Fruit fly (Drosophila melanogaster): Measurements from ENCODE around the gene CG14218.

The CG14218 gene

dm6 chrX:19611226-19611625, 29.4 kb upstream of the CG14218 start, which contains the start of the genes Shawn and Tyler:
Shawn (plus strand) TSS chrX:19611526.
Tyler (plus strand) TSS chrX:19611526.
- TF ChIP-seq sens (GFP tag) (peak; percentile 56), ara (GFP tag; IDR thresholded peaks at IDR 0.05) (0 out of 2 replicates have a peak, but pooled peaks have one; percentile 17), tx (GFP tag; optimal IDR thresholded peaks at IDR 0.05) (no peak)

dm6 chrX:19608042-19608609, 26.3 kb upstream of the CG14218 start:
- TF ChIP-seq amos (GFP tag; IDR thresholded peaks at IDR 0.05; ENCODE audit: partially characterized antibody), result peak; percentile 45; the same call in 1 of the 2 replicates
- no peak for TF ChIP-seq salm (tag; optimal IDR thresholded peaks at IDR 0.05)
- no peak for TF ChIP-seq Vsx1 (GFP tag; optimal IDR thresholded peaks at IDR 0.05)
- peak; percentile 49; the same call in 1 of the 2 replicates for TF ChIP-seq Scr (GFP tag; IDR thresholded peaks at IDR 0.05; ENCODE audit: partially characterized antibody)
- TF ChIP-seq C15 (GFP tag; IDR thresholded peaks at IDR 0.05), result no peak
- TF ChIP-seq CG18599 (GFP tag; optimal IDR thresholded peaks at IDR 0.05), result peak; percentile 32
- no peak for TF ChIP-seq Ets65A (GFP tag)
- no peak for TF ChIP-seq croc (GFP tag; conservative IDR thresholded peaks at IDR 0.05)
- TF ChIP-seq zfh2 (GFP tag; optimal IDR thresholded peaks at IDR 0.05), result no peak
- TF ChIP-seq Rfx (GFP tag; IDR thresholded peaks at IDR 0.05), result 0 out of 2 replicates have a peak, but pooled peaks have one; percentile 3
- TF ChIP-seq ERR (GFP tag; optimal IDR thresholded peaks at IDR 0.05), result peak; percentile 27
- TF ChIP-seq fd64A (GFP tag; optimal IDR thresholded peaks at IDR 0.05), result no peak
- TF ChIP-seq nerfin-1 (tag; optimal IDR thresholded peaks at IDR 0.05), result no peak
- no peak for TF ChIP-seq CG8281 (tag; optimal IDR thresholded peaks at IDR 0.05)
- no peak for TF ChIP-seq sna (GFP tag; IDR thresholded peaks at IDR 0.05; ENCODE audit: partially characterized antibody)
- TF ChIP-seq pho (GFP tag; optimal IDR thresholded peaks at IDR 0.05), result no peak
- peak; percentile 35; the same call in 1 of the 2 replicates for TF ChIP-seq E2f2 (GFP tag; IDR thresholded peaks at IDR 0.05)
- no peak for TF ChIP-seq sob (GFP tag; IDR thresholded peaks at IDR 0.05)
- no peak for TF ChIP-seq dmrt99B (tag; optimal IDR thresholded peaks at IDR 0.05)
- no peak for TF ChIP-seq ewg (GFP tag; optimal IDR thresholded peaks at IDR 0.05)
- TF ChIP-seq emc (GFP tag; optimal IDR thresholded peaks at IDR 0.05), result no peak
- 0 out of 3 replicates have a peak, but pooled peaks have one; percentile 36 for TF ChIP-seq sr (GFP tag; IDR thresholded peaks at IDR 0.05)
- no peak for TF ChIP-seq grau (tag; optimal IDR thresholded peaks at IDR 0.05)
- no peak for TF ChIP-seq tna (GFP tag; IDR thresholded peaks at IDR 0.05; ENCODE audit: partially characterized antibody)
- no peak for TF ChIP-seq CG31365 (tag; optimal IDR thresholded peaks at IDR 0.05)
- no peak for TF ChIP-seq CG11695 (GFP tag; IDR thresholded peaks at IDR 0.05)
- peak; percentile 28; the same call in 1 of the 3 replicates for TF ChIP-seq CG34422 (GFP tag; IDR thresholded peaks at IDR 0.05)
- TF ChIP-seq scrt (GFP tag; optimal IDR thresholded peaks at IDR 0.05), result no peak
- TF ChIP-seq CTCF (GFP tag; optimal IDR thresholded peaks at IDR 0.05), result no peak
- no peak for TF ChIP-seq toy (GFP tag; IDR thresholded peaks at IDR 0.05)
- TF ChIP-seq pros (GFP tag; optimal IDR thresholded peaks at IDR 0.05), result peak; percentile 26
- TF ChIP-seq Trl (optimal IDR thresholded peaks at IDR 0.05), result peak; percentile 21 to 65
- no peak for TF ChIP-seq Trl (GFP tag; optimal IDR thresholded peaks at IDR 0.05)
- TF ChIP-seq CG2678 (tag; optimal IDR thresholded peaks at IDR 0.05), result peak; percentile 20
- no peak for TF ChIP-seq CG6683 (GFP tag; optimal IDR thresholded peaks at IDR 0.05)
- no peak for TF ChIP-seq CG8359 (GFP tag; optimal IDR thresholded peaks at IDR 0.05; ENCODE audit: borderline replicate concordance)
- peak; percentile 16 for TF ChIP-seq CG6854 (GFP tag; optimal IDR thresholded peaks at IDR 0.05)
- TF ChIP-seq fru (optimal IDR thresholded peaks at IDR 0.05), result no peak
- peak; percentile 82 for TF ChIP-seq CG10543 (GFP tag; optimal IDR thresholded peaks at IDR 0.05)
- TF ChIP-seq CG8924 (tag; optimal IDR thresholded peaks at IDR 0.05), result peak; percentile 21
- TF ChIP-seq Gsc (GFP tag; IDR thresholded peaks at IDR 0.05), result no peak
- TF ChIP-seq CG7963 (GFP tag; IDR thresholded peaks at IDR 0.05; ENCODE audit: partially characterized antibody), result 0 out of 3 replicates have a peak, but pooled peaks have one; percentile 26
- no peak for TF ChIP-seq CG17829 (tag; optimal IDR thresholded peaks at IDR 0.05)
- TF ChIP-seq CG6813 (GFP tag; optimal IDR thresholded peaks at IDR 0.05), result peak; percentile 50
- TF ChIP-seq CG6689 (GFP tag; IDR thresholded peaks at IDR 0.05), result no peak
- no peak for TF ChIP-seq gcm (GFP tag; optimal IDR thresholded peaks at IDR 0.05)

Data from whole organism, embryonic.